Worm (Caenorhabditis elegans) whole organism, young adult: ENCODE measurements around the gene T24D5.2.

Experiments used
- F39B2.1 ChIP-seq: fragments of 200-800 bp; sonication (Bioruptor generic); IDR thresholded peaks from 2 replicates; pipeline ENCODE4 v1.3.6; 2022; ENCODE audit warnings: missing genetic modification reagents, missing genetic modification characterization, missing compliant biosample characterization
- Y79H2A.3 ChIP-seq: fragments of 200-800 bp; sonication (Bioruptor generic); conservative IDR thresholded peaks from 2 replicates; pipeline ENCODE4 v1.3.6; 2022; ENCODE audit warnings: missing genetic modification reagents, missing genetic modification characterization, missing compliant biosample characterization
- lag-1 ChIP-seq: fragments of 200-800 bp; sonication (Bioruptor generic); IDR thresholded peaks from 2 replicates; pipeline ENCODE4 v1.3.6; 2022; ENCODE audit warnings: missing genetic modification reagents, missing genetic modification characterization, missing compliant biosample characterization
- lir-1 ChIP-seq: fragments of 200-800 bp; sonication (Bioruptor generic); conservative IDR thresholded peaks from 2 replicates; pipeline ENCODE4 v1.3.6; 2022; ENCODE audit warnings: missing genetic modification reagents, missing genetic modification characterization, missing compliant biosample characterization
- nfya-1 ChIP-seq: sonication (generic microtip); optimal IDR thresholded peaks from 2 replicates; lab custom pipeline; 2017; ENCODE audit warnings: antibody characterized with exemption, missing compliant biosample characterization, missing genetic modification characterization, borderline replicate concordance; ENCODE audit not compliant: insufficient read depth
- nfya-2 ChIP-seq: fragments of 200-800 bp; sonication (Bioruptor generic); IDR thresholded peaks from 2 replicates; pipeline ENCODE4 v1.3.6; 2022; ENCODE audit warnings: missing genetic modification reagents, missing genetic modification characterization, missing compliant biosample characterization
- nhr-90 ChIP-seq: sonication (generic microtip); optimal IDR thresholded peaks from 2 replicates; lab custom pipeline; 2016; ENCODE audit warnings: missing genotype, mild to moderate bottlenecking, missing genetic modification characterization, missing compliant biosample characterization
- sea-2 ChIP-seq: fragments of 200-800 bp; sonication (Bioruptor generic); IDR thresholded peaks from 2 replicates; pipeline ENCODE4 v1.3.6; 2022; ENCODE audit warnings: missing genetic modification characterization, missing compliant biosample characterization
- unc-62 ChIP-seq: fragments of 150-350 bp; optimal IDR thresholded peaks from 2 replicates; lab custom pipeline; 2014; ENCODE audit warnings: missing biosample characterization, missing genetic modification reagents, missing genetic modification characterization

DNA sequence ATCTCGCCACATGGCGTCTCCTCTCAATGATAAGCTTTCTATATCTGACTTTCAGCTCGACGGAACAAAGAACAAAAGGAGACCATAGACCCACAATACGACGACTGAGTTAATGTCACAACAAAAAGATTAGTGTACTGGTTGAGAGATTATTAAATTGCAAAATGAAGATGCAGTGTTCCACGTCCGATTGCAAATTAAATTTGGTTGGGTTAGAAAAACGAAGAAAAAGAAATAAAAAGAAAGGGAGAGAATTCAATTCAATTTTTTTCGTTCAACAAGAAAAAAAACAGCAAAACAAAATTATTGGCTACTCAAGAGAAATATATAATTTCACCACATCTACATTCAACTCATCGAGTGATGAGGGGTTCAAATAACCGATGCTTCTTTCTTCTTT, 45.2 kb upstream of the T24D5.2 start:
- TF ChIP-seq nfya-1 (tag; lab: Kevin White, UChicago) (no peak), unc-62 (no peak), sea-2 (no peak), F39B2.1 (no peak), lir-1 (GFP tag; lab: Robert Waterston, UW) (no peak), nhr-90 (tag; lab: Kevin White, UChicago) (no peak), nfya-2 (no peak), Y79H2A.3 (GFP tag; lab: Robert Waterston, UW) (no peak), lag-1 (GFP tag; lab: Robert Waterston, UW) (no peak)
